Fruit fly (Drosophila melanogaster) whole organism, pupa: ENCODE results near the gene CG31211.

ENCODE experiments used
- CG10348 ChIP-seq: fragments of 200-800 bp; sonication (Bioruptor generic); IDR thresholded peaks from 2 replicates; pipeline ENCODE4 v1.3.6; 2022; ENCODE audit warnings: missing biosample characterization, missing genetic modification characterization
- CG12605 ChIP-seq: fragments of 200-800 bp; sonication (Bioruptor generic); IDR thresholded peaks from 2 replicates; pipeline ENCODE4 v1.3.6; 2022; ENCODE audit warnings: missing biosample characterization, missing genetic modification characterization
- CG13204 ChIP-seq: fragments of 200-800 bp; sonication (Bioruptor generic); optimal IDR thresholded peaks from 2 replicates; lab custom pipeline; 2018; ENCODE audit warnings: missing biosample characterization, mild to moderate bottlenecking, missing genetic modification characterization, moderate library complexity
- CG14655 ChIP-seq: fragments of 200-800 bp; sonication (Bioruptor generic); optimal IDR thresholded peaks from 3 replicates; lab custom pipeline; 2017; ENCODE audit warnings: mild to moderate bottlenecking, missing biosample characterization, missing genetic modification reagents, missing genetic modification characterization
- CG15710 ChIP-seq: fragments of 200-800 bp; sonication (Bioruptor generic); optimal IDR thresholded peaks from 2 replicates; lab custom pipeline; 2018; ENCODE audit warnings: missing biosample characterization, mild to moderate bottlenecking, missing genetic modification characterization, moderate library complexity
- CG17806 ChIP-seq: fragments of 200-800 bp; sonication (Bioruptor generic); optimal IDR thresholded peaks from 2 replicates; lab custom pipeline; 2018; ENCODE audit warnings: missing biosample characterization, mild to moderate bottlenecking, missing genetic modification characterization, moderate library complexity
- CG32121 ChIP-seq: fragments of 200-800 bp; sonication (Bioruptor generic); IDR thresholded peaks from 2 replicates; pipeline ENCODE4 v1.3.6; 2022; ENCODE audit warnings: missing biosample characterization, missing genetic modification characterization
- CG34367 ChIP-seq: fragments of 200-800 bp; sonication (Bioruptor generic); optimal IDR thresholded peaks from 2 replicates; lab custom pipeline; 2018; ENCODE audit warnings: missing biosample characterization, mild to moderate bottlenecking, missing genetic modification characterization
- CG4496 ChIP-seq: fragments of 200-800 bp; sonication (Bioruptor generic); IDR thresholded peaks from 3 replicates; pipeline ENCODE4 v1.3.6; 2022; ENCODE audit warnings: missing biosample characterization, missing genetic modification characterization
- CG8159 ChIP-seq: fragments of 200-800 bp; sonication (Bioruptor generic); optimal IDR thresholded peaks from 3 replicates; lab custom pipeline; 2018; ENCODE audit warnings: missing biosample characterization, mild to moderate bottlenecking, missing genetic modification characterization, moderate library complexity
- CG8301 ChIP-seq: fragments of 200-800 bp; sonication (Bioruptor generic); optimal IDR thresholded peaks from 2 replicates; lab custom pipeline; 2018; ENCODE audit warnings: missing biosample characterization, mild to moderate bottlenecking, missing genetic modification characterization
- CG9948 ChIP-seq: fragments of 200-800 bp; sonication (Bioruptor generic); optimal IDR thresholded peaks from 2 replicates; lab custom pipeline; 2018; ENCODE audit warnings: missing biosample characterization, mild to moderate bottlenecking, missing genetic modification characterization, moderate library complexity
- D1 ChIP-seq: fragments of 200-800 bp; sonication (Bioruptor generic); optimal IDR thresholded peaks from 2 replicates; lab custom pipeline; 2018; ENCODE audit warnings: missing biosample characterization, mild to moderate bottlenecking, missing genetic modification characterization, moderate library complexity
- EcR ChIP-seq: fragments of 200-800 bp; sonication (Bioruptor generic); optimal IDR thresholded peaks from 3 replicates; lab custom pipeline; 2019; ENCODE audit warnings: missing biosample characterization, missing genetic modification characterization, mild to moderate bottlenecking, moderate library complexity, missing genetic modification reagents
- Ets98B ChIP-seq: fragments of 200-800 bp; sonication (Bioruptor generic); IDR thresholded peaks from 2 replicates; pipeline ENCODE4 v1.3.6; 2022; ENCODE audit warnings: missing biosample characterization, missing genetic modification characterization
- Pif1A ChIP-seq: fragments of 200-800 bp; sonication (Bioruptor generic); optimal IDR thresholded peaks from 3 replicates; lab custom pipeline; 2016; ENCODE audit warnings: missing biosample characterization, missing genetic modification characterization
- Pif1B ChIP-seq: fragments of 200-800 bp; sonication (Bioruptor generic); optimal IDR thresholded peaks from 3 replicates; lab custom pipeline; 2016; ENCODE audit warnings: missing biosample characterization, missing genetic modification characterization
- Snoo ChIP-seq: fragments of 200-800 bp; sonication (Bioruptor generic); optimal IDR thresholded peaks from 3 replicates; lab custom pipeline; 2017; ENCODE audit warnings: missing biosample characterization, mild to moderate bottlenecking, missing genetic modification characterization, inconsistent platforms
- fd96Ca ChIP-seq: fragments of 200-800 bp; sonication (Bioruptor generic); IDR thresholded peaks from 3 replicates; pipeline ENCODE4 v1.3.6; 2022; ENCODE audit warnings: missing biosample characterization, missing genetic modification characterization
- gl ChIP-seq: fragments of 200-800 bp; sonication (Bioruptor generic); optimal IDR thresholded peaks from 2 replicates; lab custom pipeline; 2018; ENCODE audit warnings: missing biosample characterization, mild to moderate bottlenecking, missing genetic modification characterization
- rn ChIP-seq: fragments of 200-800 bp; sonication (Bioruptor generic); IDR thresholded peaks from 2 replicates; pipeline ENCODE4 v1.3.6; 2022; ENCODE audit warnings: missing biosample characterization, missing genetic modification characterization

The CG31211 gene

DNA sequence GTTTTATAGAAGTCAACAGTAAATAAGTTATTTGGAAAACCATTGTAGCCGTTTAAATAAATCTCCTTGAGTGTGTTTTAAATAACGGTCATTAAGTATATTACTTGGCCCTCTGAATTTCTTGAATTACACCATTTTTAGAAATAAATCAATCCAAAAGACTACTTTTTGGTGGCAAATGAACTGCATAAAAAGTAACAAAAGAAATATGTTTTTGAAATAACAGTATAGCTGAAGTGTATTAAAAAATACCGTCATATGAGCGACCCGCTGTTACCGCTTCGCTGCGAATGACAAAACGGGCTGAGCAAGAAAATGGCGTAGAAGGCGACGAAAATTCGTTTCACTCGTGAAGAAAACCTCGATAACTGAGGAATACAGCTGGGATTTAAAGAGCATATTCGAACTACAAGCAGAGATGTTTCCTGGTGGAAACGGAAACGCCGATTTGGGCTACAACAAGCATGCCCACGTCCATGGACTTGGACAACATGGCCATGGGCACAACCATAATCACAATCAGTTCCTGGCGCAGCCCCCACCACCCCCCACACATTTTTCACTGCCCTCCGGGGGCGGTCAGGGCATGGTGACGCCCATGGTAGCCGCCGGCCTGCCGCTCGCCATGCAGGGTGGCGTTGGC lies at the start of gene CG31211:
TSS of gene CG31211 (plus strand) at position 294 of the 643 bp plus-strand sequence.
- TF ChIP-seq CG4496 (GFP tag; lab: Robert Waterston, UW) (no peak), D1 (no peak), Ets98B (GFP tag; lab: Robert Waterston, UW) (no peak), CG8301 (tag; lab: Kevin White, UChicago) (no peak), EcR (GFP tag; lab: Kevin White, UChicago) (no peak), CG32121 (GFP tag; lab: Robert Waterston, UW) (no peak), CG8159 (tag; lab: Kevin White, UChicago) (no peak), gl (tag; lab: Kevin White, UChicago) (no peak), CG34367 (tag; lab: Kevin White, UChicago) (no peak), CG13204 (GFP tag; lab: Kevin White, UChicago) (no peak), CG14655 (GFP tag; lab: Kevin White, UChicago) (no peak)

DNA sequence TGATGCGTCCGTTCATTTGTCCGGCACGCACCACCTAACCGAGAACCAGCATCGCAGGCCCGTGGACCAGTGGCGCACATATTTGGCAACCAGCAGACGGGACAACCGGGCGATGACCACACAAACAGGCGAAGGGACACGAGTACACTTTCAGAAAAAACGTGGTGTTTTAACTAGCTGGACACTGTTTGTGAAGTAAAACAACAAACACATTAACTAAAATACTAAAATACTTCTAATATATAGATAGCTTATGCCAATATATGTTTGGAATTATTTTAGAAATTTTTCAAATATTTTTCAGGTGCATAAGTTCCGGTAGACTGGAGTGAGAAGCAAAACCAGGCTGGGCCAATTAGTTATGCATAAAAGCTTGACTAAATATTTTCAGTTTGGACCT lies 46.6 kb upstream of the CG31211 start:
- TF ChIP-seq CG14655 (GFP tag; lab: Kevin White, UChicago): no peak
- no peak for TF ChIP-seq rn (GFP tag; lab: Robert Waterston, UW)
- TF ChIP-seq Pif1B: no peak
- TF ChIP-seq CG17806 (tag; lab: Kevin White, UChicago): no peak
- TF ChIP-seq CG9948 (tag; lab: Kevin White, UChicago): no peak
- no peak for TF ChIP-seq CG32121 (GFP tag; lab: Robert Waterston, UW)
- no peak for TF ChIP-seq Ets98B (GFP tag; lab: Robert Waterston, UW)
- TF ChIP-seq CG12605 (GFP tag; lab: Robert Waterston, UW): no peak
- TF ChIP-seq, all 21 proteins: peak for 0

DNA sequence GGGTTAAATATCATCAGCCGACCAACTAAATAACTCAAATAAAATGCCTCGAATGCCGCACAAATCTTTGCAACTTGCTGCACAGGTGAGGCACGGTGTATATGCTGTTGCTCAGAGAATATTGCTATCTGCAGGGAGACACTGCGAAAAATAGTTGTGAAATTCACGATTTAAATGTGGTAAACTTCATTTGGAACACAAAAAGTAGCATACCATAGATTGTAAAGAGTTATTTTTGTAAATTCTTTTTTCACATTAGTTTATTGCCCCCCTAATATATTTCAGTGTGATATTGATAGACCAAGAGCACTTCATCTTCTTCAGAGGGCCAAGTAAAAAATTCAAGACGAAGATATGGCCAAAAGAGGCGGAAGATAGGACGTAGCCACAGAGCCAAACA lies 28.9 kb upstream of the CG31211 start:
- peak; percentile 86 for TF ChIP-seq CG15710 (tag; lab: Kevin White, UChicago)
- TF ChIP-seq Pif1B: peak; percentile 88
- peak; percentile 86 for TF ChIP-seq CG8159 (tag; lab: Kevin White, UChicago)
- peak; percentile 58 for TF ChIP-seq rn (GFP tag; lab: Robert Waterston, UW)
- peak; percentile 91 for TF ChIP-seq CG4496 (GFP tag; lab: Robert Waterston, UW)
- peak; percentile 80 for TF ChIP-seq Ets98B (GFP tag; lab: Robert Waterston, UW)
- peak; percentile 88 for TF ChIP-seq CG34367 (tag; lab: Kevin White, UChicago)
- peak; percentile 56 for TF ChIP-seq gl (tag; lab: Kevin White, UChicago)
- TF ChIP-seq CG32121 (GFP tag; lab: Robert Waterston, UW): peak; percentile 74
- TF ChIP-seq CG9948 (tag; lab: Kevin White, UChicago): peak; percentile 86
- TF ChIP-seq fd96Ca: peak; percentile 72
- TF ChIP-seq CG12605 (GFP tag; lab: Robert Waterston, UW): peak; percentile 77
- peak; percentile 83 for TF ChIP-seq Pif1A (GFP tag; lab: Kevin White, UChicago)
- TF ChIP-seq CG13204 (GFP tag; lab: Kevin White, UChicago): peak; percentile 53
- peak; percentile 89 for TF ChIP-seq CG8301 (tag; lab: Kevin White, UChicago)
- no peak for TF ChIP-seq CG10348
- TF ChIP-seq CG14655 (GFP tag; lab: Kevin White, UChicago): peak; percentile 92
- TF ChIP-seq EcR (GFP tag; lab: Kevin White, UChicago): no peak
- peak; percentile 74 for TF ChIP-seq D1
- peak; percentile 27 for TF ChIP-seq Snoo (tag; lab: Kevin White, UChicago)
- peak; percentile 88 for TF ChIP-seq CG17806 (tag; lab: Kevin White, UChicago)

DNA sequence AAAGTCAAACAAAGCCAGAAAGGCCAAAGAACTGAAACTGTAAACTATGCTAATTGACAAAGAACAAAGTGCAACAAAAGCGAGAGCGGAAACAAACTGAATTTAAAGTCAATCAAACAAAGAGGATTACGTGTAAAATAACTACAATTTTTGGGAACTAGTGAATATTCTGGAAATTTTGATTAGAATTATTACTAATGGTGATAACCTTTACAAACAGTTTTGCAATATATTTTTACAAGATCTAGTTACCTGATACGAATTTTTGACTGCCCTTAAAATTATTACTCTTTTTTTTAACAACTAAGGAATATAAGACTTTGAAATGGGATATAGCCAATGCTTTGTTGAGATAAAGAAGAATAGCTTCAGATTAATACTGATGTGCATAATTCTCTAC lies 18.5 kb upstream of the CG31211 start, which contains the start of gene CG14731:
TSS of gene CG14731 (plus strand) at position 301 of the 400 bp plus-strand sequence.
- TF ChIP-seq D1: no peak
- TF ChIP-seq, all 21 proteins: peak for 0

DNA sequence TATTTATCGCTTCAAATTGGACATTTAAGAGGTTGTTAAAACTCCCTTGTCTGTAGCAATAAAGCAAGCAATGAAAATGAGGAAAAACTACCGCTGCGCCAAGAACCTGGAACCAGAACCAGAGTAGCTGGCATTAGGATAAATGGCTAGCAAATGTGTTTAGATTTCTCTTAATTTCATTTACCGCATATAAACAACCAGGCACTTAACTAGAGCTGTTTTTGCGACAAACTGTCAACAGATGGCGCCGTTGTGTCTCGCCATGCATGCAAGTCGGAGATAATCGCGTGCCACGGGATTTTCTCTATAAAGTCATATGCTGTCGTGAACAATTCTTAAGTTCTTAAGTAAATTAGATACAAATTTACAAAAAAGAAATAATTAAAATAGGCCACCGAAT lies 15.6 kb upstream of the CG31211 start:
- TF ChIP-seq Pif1B (no peak), CG17806 (tag; lab: Kevin White, UChicago) (no peak), EcR (GFP tag; lab: Kevin White, UChicago) (no peak), Snoo (tag; lab: Kevin White, UChicago) (no peak), rn (GFP tag; lab: Robert Waterston, UW) (no peak), CG9948 (tag; lab: Kevin White, UChicago) (no peak), CG4496 (GFP tag; lab: Robert Waterston, UW) (no peak), CG32121 (GFP tag; lab: Robert Waterston, UW) (no peak), CG8159 (tag; lab: Kevin White, UChicago) (no peak), CG13204 (GFP tag; lab: Kevin White, UChicago) (no peak), D1 (no peak), CG12605 (GFP tag; lab: Robert Waterston, UW) (no peak), fd96Ca (no peak), CG10348 (no peak), Pif1A (GFP tag; lab: Kevin White, UChicago) (no peak), CG15710 (tag; lab: Kevin White, UChicago) (no peak), CG14655 (GFP tag; lab: Kevin White, UChicago) (no peak), CG34367 (tag; lab: Kevin White, UChicago) (no peak), Ets98B (GFP tag; lab: Robert Waterston, UW) (no peak), gl (tag; lab: Kevin White, UChicago) (no peak)
- TF ChIP-seq, all 21 proteins: peak for 0
